Worm (Caenorhabditis elegans) whole organism, L4/young adult: ENCODE results near the gene Y67A10A.3.

Experiments used
- W03F9.2 ChIP-seq: fragments of 150-350 bp; optimal IDR thresholded peaks from 2 replicates; lab custom pipeline; 2014; ENCODE audit warnings: missing biosample characterization, missing genetic modification characterization
- dao-5 ChIP-seq: sonication (generic microtip); optimal IDR thresholded peaks from 2 replicates; lab custom pipeline; 2016; ENCODE audit warnings: missing genotype, missing genetic modification characterization, moderate library complexity, missing compliant biosample characterization
- him-1 ChIP-seq: sonication (generic microtip); optimal IDR thresholded peaks from 2 replicates; lab custom pipeline; 2016; ENCODE audit warnings: missing genotype, missing genetic modification reagents, missing genetic modification characterization, missing compliant biosample characterization

DNA sequence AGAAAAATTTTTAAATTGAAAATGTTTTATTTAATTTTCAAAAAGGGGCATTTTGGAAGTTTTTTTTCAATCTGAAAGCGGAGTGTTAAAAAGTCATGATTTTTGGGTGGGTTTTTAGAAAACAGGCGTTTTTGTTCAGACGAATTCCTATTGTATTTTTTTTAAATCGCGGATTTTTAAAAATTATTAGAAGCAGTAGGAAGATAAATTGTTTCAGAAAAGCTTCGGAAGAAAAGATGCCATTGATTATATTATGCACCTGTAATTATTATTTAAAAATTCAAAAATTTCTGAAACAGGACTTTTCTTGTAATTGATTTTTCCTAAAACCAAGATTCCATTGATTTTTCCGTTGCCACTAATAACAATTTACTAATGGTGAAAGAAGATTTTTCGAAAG, 28.4 kb downstream of the Y67A10A.3 start:
- TF ChIP-seq him-1 (tag; lab: Kevin White, UChicago) (no peak), W03F9.2 (tag; lab: Kevin White, UChicago) (no peak), dao-5 (tag; lab: Kevin White, UChicago) (no peak)
